Worm (Caenorhabditis elegans) whole organism, L4 larva: ENCODE data around the gene F31F6.3.

ENCODE experiments used
- F10B5.3 ChIP-seq: sonication (generic microtip); optimal IDR thresholded peaks from 2 replicates; lab custom pipeline; 2016; ENCODE audit warnings: mild to moderate bottlenecking, missing genetic modification characterization, missing compliant biosample characterization
- F26F4.8 ChIP-seq: fragments of 200-800 bp; sonication (Bioruptor generic); conservative IDR thresholded peaks from 2 replicates; pipeline ENCODE4 v1.3.6; 2022; ENCODE audit warnings: missing genetic modification characterization, missing compliant biosample characterization
- F44E2.7 ChIP-seq: fragments of 200-800 bp; sonication (Bioruptor generic); IDR thresholded peaks from 2 replicates; pipeline ENCODE4 v2.1.2; 2022; ENCODE audit warnings: missing genetic modification characterization, missing compliant biosample characterization
- F49E8.2 ChIP-seq: sonication (generic microtip); optimal IDR thresholded peaks from 2 replicates; lab custom pipeline; 2016; ENCODE audit warnings: missing compliant biosample characterization, mild to moderate bottlenecking, missing genetic modification characterization, borderline replicate concordance
- T20F7.1 ChIP-seq: fragments of 200-800 bp; sonication (Bioruptor generic); optimal IDR thresholded peaks from 2 replicates; lab custom pipeline; 2018; ENCODE audit warnings: mild to moderate bottlenecking, missing genetic modification characterization, missing compliant biosample characterization
- T26A8.4 ChIP-seq: fragments of 200-800 bp; sonication (Bioruptor generic); IDR thresholded peaks from 2 replicates; pipeline ENCODE4 v1.3.6; 2022; ENCODE audit warnings: missing genetic modification characterization, missing compliant biosample characterization
- Y48G9A.11 ChIP-seq: fragments of 200-800 bp; sonication (Bioruptor generic); IDR thresholded peaks from 2 replicates; pipeline ENCODE4 v1.3.6; 2022; ENCODE audit warnings: missing genetic modification reagents, missing genetic modification characterization, missing compliant biosample characterization
- Y5F2A.4 ChIP-seq: fragments of 200-800 bp; sonication (Bioruptor generic); optimal IDR thresholded peaks from 2 replicates; lab custom pipeline; 2018; ENCODE audit warnings: mild to moderate bottlenecking, missing genetic modification characterization, missing compliant biosample characterization
- Y75B8A.6 ChIP-seq: fragments of 200-800 bp; sonication (Bioruptor generic); IDR thresholded peaks from 2 replicates; pipeline ENCODE4 v1.3.6; 2022; ENCODE audit warnings: missing genetic modification reagents, missing genetic modification characterization, missing compliant biosample characterization
- ZK337.2 ChIP-seq: fragments of 200-800 bp; sonication (Bioruptor generic); IDR thresholded peaks from 2 replicates; pipeline ENCODE4 v1.3.6; 2022; ENCODE audit warnings: missing genetic modification reagents, missing genetic modification characterization, missing compliant biosample characterization
- ZK546.5 ChIP-seq, 2 experiments: sonication (generic microtip); optimal IDR thresholded peaks; 2 replicates each; lab custom pipeline; 2017; ENCODE audit warnings: missing biosample characterization in 2 of 2, missing genetic modification characterization in 2 of 2
- aly-2 ChIP-seq: sonication (generic microtip); optimal IDR thresholded peaks from 2 replicates; lab custom pipeline; 2018; ENCODE audit warnings: missing biosample characterization, missing genetic modification characterization
- ama-1 ChIP-seq: fragments of 150-350 bp; optimal IDR thresholded peaks from 2 replicates; lab custom pipeline; 2014; ENCODE audit warnings: inconsistent platforms, mixed read lengths
- ceh-20 ChIP-seq: fragments of 200-800 bp; sonication (Bioruptor generic); IDR thresholded peaks from 2 replicates; pipeline ENCODE4 v1.3.6; 2022; ENCODE audit warnings: missing genetic modification reagents, missing genetic modification characterization, missing compliant biosample characterization
- ceh-28 ChIP-seq: fragments of 150-350 bp; optimal IDR thresholded peaks from 2 replicates; lab custom pipeline; 2014; ENCODE audit warnings: missing biosample characterization, missing genetic modification reagents, missing genetic modification characterization
- ceh-82 ChIP-seq: sonication (generic microtip); optimal IDR thresholded peaks from 2 replicates; lab custom pipeline; 2017; ENCODE audit warnings: missing biosample characterization, missing genetic modification characterization
- ces-1 ChIP-seq: fragments of 150-350 bp; sonication (generic microtip); optimal IDR thresholded peaks from 4 replicates; lab custom pipeline; 2014; ENCODE audit warnings: missing biosample characterization, missing genetic modification reagents, missing genetic modification characterization
- ctbp-1 ChIP-seq: fragments of 200-800 bp; sonication (Bioruptor generic); IDR thresholded peaks from 2 replicates; pipeline ENCODE4 v1.3.6; 2022; ENCODE audit warnings: missing genetic modification reagents, missing genetic modification characterization, missing compliant biosample characterization
- daf-12 ChIP-seq: fragments of 150-350 bp; optimal IDR thresholded peaks from 2 replicates; lab custom pipeline; 2014; ENCODE audit warnings: missing biosample characterization, missing genetic modification reagents, missing genetic modification characterization
- dpl-1 ChIP-seq: fragments of 150-350 bp; optimal IDR thresholded peaks from 2 replicates; lab custom pipeline; 2014; ENCODE audit warnings: missing biosample characterization, missing genetic modification reagents, missing genetic modification characterization
- fkh-10 ChIP-seq: fragments of 150-350 bp; optimal IDR thresholded peaks from 2 replicates; lab custom pipeline; 2014; ENCODE audit warnings: missing biosample characterization, missing genetic modification reagents, missing genetic modification characterization
- fos-1 ChIP-seq: fragments of 150-350 bp; optimal IDR thresholded peaks from 2 replicates; lab custom pipeline; 2014; ENCODE audit warnings: missing biosample characterization, missing genetic modification characterization
- gei-8 ChIP-seq: fragments of 200-800 bp; sonication (Bioruptor generic); optimal IDR thresholded peaks from 2 replicates; lab custom pipeline; 2018; ENCODE audit warnings: mild to moderate bottlenecking, missing genetic modification characterization, missing compliant biosample characterization
- lim-7 ChIP-seq: fragments of 200-800 bp; sonication (Bioruptor generic); IDR thresholded peaks from 2 replicates; pipeline ENCODE4 v1.3.6; 2022; ENCODE audit warnings: missing genetic modification characterization, missing compliant biosample characterization
- lin-1 ChIP-seq: fragments of 200-800 bp; sonication (Bioruptor generic); IDR thresholded peaks from 2 replicates; pipeline ENCODE4 v1.3.6; 2022; ENCODE audit warnings: missing genetic modification reagents, missing genetic modification characterization, missing compliant biosample characterization
- lin-13 ChIP-seq: fragments of 150-350 bp; optimal IDR thresholded peaks from 2 replicates; lab custom pipeline; 2014; ENCODE audit warnings: missing biosample characterization, missing genetic modification reagents, missing genetic modification characterization
- lin-15B ChIP-seq: fragments of 150-350 bp; sonication (generic microtip); optimal IDR thresholded peaks from 3 replicates; lab custom pipeline; 2014; ENCODE audit warnings: missing biosample characterization, missing genetic modification characterization
- lsy-2 ChIP-seq, 2 experiments: fragments of 150-350 bp in 1 of 2; sonication (generic microtip) in 1 of 2; optimal IDR thresholded peaks; 2 replicates each; lab custom pipeline; 2014 to 2017; ENCODE audit warnings: missing biosample characterization in 2 of 2, missing genetic modification characterization in 2 of 2
- madf-5 ChIP-seq, 2 experiments: fragments of 200-800 bp; sonication (Bioruptor generic); IDR thresholded peaks; 2 replicates each; pipeline ENCODE4 v1.3.6; 2022; ENCODE audit warnings: missing compliant biosample characterization in 2 of 2, missing genetic modification characterization in 2 of 2
- madf-9 ChIP-seq: fragments of 200-800 bp; sonication (Bioruptor generic); conservative IDR thresholded peaks from 2 replicates; pipeline ENCODE4 v1.3.6; 2022; ENCODE audit warnings: missing genetic modification reagents, missing genetic modification characterization, missing compliant biosample characterization
- mes-2 ChIP-seq: sonication (generic microtip); optimal IDR thresholded peaks from 2 replicates; lab custom pipeline; 2016; ENCODE audit warnings: missing genotype, mild to moderate bottlenecking, missing genetic modification characterization, missing compliant biosample characterization; ENCODE audit not compliant: poor library complexity, severe bottlenecking
- nhr-111 ChIP-seq: fragments of 200-800 bp; sonication (Bioruptor generic); optimal IDR thresholded peaks from 2 replicates; lab custom pipeline; 2018; ENCODE audit warnings: mild to moderate bottlenecking, missing genetic modification characterization, missing compliant biosample characterization
- nhr-237 ChIP-seq: sonication (generic microtip); optimal IDR thresholded peaks from 2 replicates; lab custom pipeline; 2017; ENCODE audit warnings: missing biosample characterization, missing genetic modification characterization
- nhr-28 ChIP-seq: fragments of 150-350 bp; optimal IDR thresholded peaks from 2 replicates; lab custom pipeline; 2014; ENCODE audit warnings: missing biosample characterization, missing genetic modification characterization
- nhr-42 ChIP-seq: fragments of 200-800 bp; sonication (Bioruptor generic); IDR thresholded peaks from 2 replicates; pipeline ENCODE4 v1.3.6; 2022; ENCODE audit warnings: missing genetic modification characterization, missing compliant biosample characterization
- nhr-48 ChIP-seq: sonication (generic microtip); optimal IDR thresholded peaks from 2 replicates; lab custom pipeline; 2016; ENCODE audit warnings: mild to moderate bottlenecking, missing genetic modification characterization, missing compliant biosample characterization
- nhr-6 ChIP-seq: fragments of 150-350 bp; optimal IDR thresholded peaks from 2 replicates; lab custom pipeline; 2014; ENCODE audit warnings: missing biosample characterization, missing genetic modification characterization
- nhr-77 ChIP-seq: fragments of 150-350 bp; optimal IDR thresholded peaks from 2 replicates; lab custom pipeline; 2014; ENCODE audit warnings: missing biosample characterization, missing genetic modification characterization
- pha-4 ChIP-seq, 2 experiments: fragments of 150-350 bp in 1 of 2; fragments of 200-800 bp in 1 of 2; sonication (Bioruptor generic) in 1 of 2; IDR thresholded peaks in 1 of 2; optimal IDR thresholded peaks in 1 of 2; 2 replicates each; pipeline versions ENCODE4 v1.3.6 to Lab custom; 2014 to 2022; ENCODE audit warnings: missing genetic modification characterization in 2 of 2, missing genetic modification reagents in 2 of 2, missing biosample characterization in 1 of 2, missing compliant biosample characterization in 1 of 2
- php-3 ChIP-seq: fragments of 200-800 bp; sonication (Bioruptor generic); IDR thresholded peaks from 2 replicates; pipeline ENCODE4 v1.3.6; 2022; ENCODE audit warnings: missing genetic modification reagents, missing genetic modification characterization, missing compliant biosample characterization
- pqm-1 ChIP-seq: sonication (generic microtip); optimal IDR thresholded peaks from 2 replicates; lab custom pipeline; 2017; ENCODE audit warnings: missing biosample characterization, missing genetic modification characterization
- rbr-2 ChIP-seq: sonication (generic microtip); optimal IDR thresholded peaks from 2 replicates; lab custom pipeline; 2016; ENCODE audit warnings: missing genotype, missing genetic modification characterization, missing compliant biosample characterization
- skn-1 ChIP-seq: fragments of 150-350 bp; optimal IDR thresholded peaks from 2 replicates; lab custom pipeline; 2014; ENCODE audit warnings: missing biosample characterization, missing genetic modification characterization
- snpc-1.2 ChIP-seq: fragments of 200-800 bp; sonication (Bioruptor generic); IDR thresholded peaks from 2 replicates; pipeline ENCODE4 v1.3.6; 2022; ENCODE audit warnings: missing genetic modification reagents, missing genetic modification characterization, missing compliant biosample characterization
- spr-1 ChIP-seq: sonication (generic microtip); optimal IDR thresholded peaks from 2 replicates; lab custom pipeline; 2016; ENCODE audit warnings: mild to moderate bottlenecking, missing genetic modification characterization, missing compliant biosample characterization
- spr-3 ChIP-seq: fragments of 200-800 bp; sonication (Bioruptor generic); optimal IDR thresholded peaks from 2 replicates; lab custom pipeline; 2018; ENCODE audit warnings: mild to moderate bottlenecking, missing genetic modification characterization, missing compliant biosample characterization
- tra-1 ChIP-seq: fragments of 200-800 bp; sonication (Bioruptor generic); IDR thresholded peaks from 2 replicates; pipeline ENCODE4 v1.3.6; 2022; ENCODE audit warnings: missing genetic modification reagents, missing genetic modification characterization, missing compliant biosample characterization
- unc-62 ChIP-seq, 3 experiments: fragments of 150-350 bp in 1 of 3; sonication (generic microtip); optimal IDR thresholded peaks in 2 of 3; peaks in 1 of 3; 1 replicate in 1 of 3; 2 replicates in 2 of 3; lab custom pipeline; 2014 to 2017; ENCODE audit warnings: missing biosample characterization in 3 of 3, missing genetic modification characterization in 3 of 3, missing genetic modification reagents in 3 of 3, missing genotype in 1 of 3

Gene F31F6.3

ce11 chrX:14853712-14854217 lies 18.9 kb downstream of the F31F6.3 start, which contains the start of the genes C27C12.1 and C27C12.4 (continued):
- TF ChIP-seq gei-8 (no peak), ceh-20 (GFP tag; lab: Robert Waterston, UW) (0 out of 2 replicates have a peak, but pooled peaks have one; percentile 45), fos-1 (tag; lab: Kevin White, UChicago) (no peak), ZK337.2 (no peak), madf-5 (GFP tag; IDR thresholded peaks at IDR 0.05; lab: Robert Waterston, UW) (no peak), rbr-2 (peak; percentile 86), lsy-2 (tag; optimal IDR thresholded peaks at IDR 0.05; lab: Kevin White, UChicago) (peak; percentile 10 to 88), snpc-1.2 (GFP tag; lab: Robert Waterston, UW) (no peak), pqm-1 (tag; lab: Kevin White, UChicago) (no peak), F44E2.7 (GFP tag; lab: Robert Waterston, UW) (no peak), madf-9 (peak; percentile 47; the same call in 1 of the 2 replicates), ces-1 (no peak), T20F7.1 (GFP tag; lab: Kevin White, UChicago) (peak; percentile 73), dpl-1 (GFP tag; lab: Kevin White, UChicago) (peak; percentile 71), nhr-6 (tag; lab: Kevin White, UChicago) (peak; percentile 76), skn-1 (tag; lab: Kevin White, UChicago) (no peak), nhr-77 (peak; percentile 88), lin-1 (GFP tag; lab: Robert Waterston, UW) (peak; percentile 35; the same call in 1 of the 2 replicates), F26F4.8 (GFP tag; lab: Robert Waterston, UW) (no peak), spr-1 (peak; percentile 48), nhr-48 (tag; lab: Kevin White, UChicago) (peak; percentile 61), php-3 (GFP tag; lab: Robert Waterston, UW) (no peak), lin-13 (GFP tag; lab: Kevin White, UChicago) (peak; percentile 76), ZK546.5 (tag; optimal IDR thresholded peaks at IDR 0.05; lab: Kevin White, UChicago) (no peak), ceh-82 (no peak), ceh-28 (tag; lab: Kevin White, UChicago) (no peak), lim-7 (no peak), F49E8.2 (no peak), tra-1 (GFP tag; lab: Robert Waterston, UW) (no peak), nhr-111 (no peak), unc-62 (GFP tag; optimal IDR thresholded peaks at IDR 0.05 in 1 of 2; lab: Kevin White, UChicago) (no peak), unc-62 (tag; optimal IDR thresholded peaks at IDR 0.05; lab: Kevin White, UChicago) (no peak), nhr-42 (GFP tag; lab: Robert Waterston, UW) (0 out of 2 replicates have a peak, but pooled peaks have one; percentile 40), ctbp-1 (GFP tag; lab: Robert Waterston, UW) (peak; percentile 53; the same call in 1 of the 2 replicates)

DNA sequence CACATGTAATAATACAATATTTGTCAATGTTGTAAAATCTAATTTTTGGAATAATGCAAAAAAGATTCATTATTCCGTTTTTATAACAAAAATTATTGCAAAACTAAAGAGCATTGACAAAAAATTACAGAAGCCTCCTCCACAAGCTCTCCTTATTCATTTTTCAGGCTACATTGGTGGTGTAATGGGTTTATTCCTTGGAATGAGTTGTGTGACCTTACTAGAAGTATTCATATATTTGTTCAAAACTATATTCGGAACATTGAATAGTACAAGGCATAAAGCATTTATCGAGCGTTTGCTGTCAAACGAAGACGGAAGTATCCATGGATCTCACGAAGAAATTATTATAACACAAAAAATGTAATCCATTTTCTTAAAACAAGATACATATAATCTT lies 20.8 kb downstream of the F31F6.3 start:
- TF ChIP-seq F10B5.3 (tag; lab: Kevin White, UChicago): no peak
- no peak for TF ChIP-seq T26A8.4
- no peak for TF ChIP-seq Y48G9A.11 (GFP tag; lab: Robert Waterston, UW)
- peak in 1 of 2 experiments; percentile 26 for TF ChIP-seq unc-62 (GFP tag; optimal IDR thresholded peaks at IDR 0.05 in 1 of 2; lab: Kevin White, UChicago)
- no peak for TF ChIP-seq unc-62 (tag; optimal IDR thresholded peaks at IDR 0.05; lab: Kevin White, UChicago)
- no peak for TF ChIP-seq pqm-1 (tag; lab: Kevin White, UChicago)

ce11 chrX:14849054-14849453 lies 23.6 kb downstream of the F31F6.3 start, which contains the start of gene acd-3:
Gene acd-3, plus strand, starts transcription at chrX:14849275.
- TF ChIP-seq F10B5.3 (tag; lab: Kevin White, UChicago) (no peak), daf-12 (no peak), mes-2 (tag; lab: Kevin White, UChicago) (no peak), spr-3 (GFP tag; lab: Kevin White, UChicago) (no peak), lsy-2 (tag; optimal IDR thresholded peaks at IDR 0.05; lab: Kevin White, UChicago) (no peak), ama-1 (lab: Kevin White, UChicago) (no peak), nhr-237 (tag; lab: Kevin White, UChicago) (no peak), fkh-10 (no peak), lin-15B (tag; lab: Kevin White, UChicago) (no peak), Y5F2A.4 (GFP tag; lab: Kevin White, UChicago) (no peak), nhr-28 (peak; percentile 76), aly-2 (tag; lab: Kevin White, UChicago) (no peak), F49E8.2 (no peak), dpl-1 (GFP tag; lab: Kevin White, UChicago) (no peak), pha-4 (GFP tag; IDR thresholded peaks at IDR 0.05; lab: Robert Waterston, UW) (no peak), pha-4 (tag; optimal IDR thresholded peaks at IDR 0.05; lab: Kevin White, UChicago) (no peak), Y75B8A.6 (GFP tag; lab: Robert Waterston, UW) (no peak)
